Fruit fly (Drosophila melanogaster) whole organism, embryonic: ENCODE measurements around the gene Veneno.
A peak's percentile ranks its signal among the peaks of the same experiment; 100 is the strongest.

Experiments
- Adf1 ChIP-seq: fragments of 200-800 bp; sonication (Bioruptor generic); IDR thresholded peaks from 2 replicates; pipeline ENCODE4 v1.3.6; 2022; ENCODE audit warnings: missing biosample characterization, missing genetic modification characterization
- B-H2 ChIP-seq: fragments of 200-800 bp; sonication (Bioruptor generic); optimal IDR thresholded peaks from 2 replicates; lab custom pipeline; 2018; ENCODE audit warnings: missing biosample characterization, mild to moderate bottlenecking, missing genetic modification characterization
- BEAF-32 ChIP-seq: fragments of 200-800 bp; sonication (Bioruptor generic); optimal IDR thresholded peaks from 3 replicates; lab custom pipeline; 2017; ENCODE audit warnings: missing biosample characterization, missing genetic modification characterization, mild to moderate bottlenecking, moderate library complexity, missing genetic modification reagents
- CG10431 ChIP-seq: fragments of 200-800 bp; sonication (Bioruptor generic); optimal IDR thresholded peaks from 3 replicates; lab custom pipeline; 2018; ENCODE audit warnings: missing biosample characterization, mild to moderate bottlenecking, missing genetic modification characterization
- CG11695 ChIP-seq: fragments of 200-800 bp; sonication (Bioruptor generic); IDR thresholded peaks from 3 replicates; pipeline ENCODE4 v1.3.6; 2022; ENCODE audit warnings: missing biosample characterization, missing genetic modification characterization
- CG15479 ChIP-seq: fragments of 200-800 bp; sonication (Bioruptor generic); optimal IDR thresholded peaks from 3 replicates; lab custom pipeline; 2019; ENCODE audit warnings: missing biosample characterization, mild to moderate bottlenecking, missing genetic modification characterization, moderate library complexity
- CG31224 ChIP-seq: fragments of 200-800 bp; sonication (Bioruptor generic); IDR thresholded peaks from 2 replicates; pipeline ENCODE4 v1.3.6; 2022; ENCODE audit warnings: missing biosample characterization, missing genetic modification characterization
- CG33557 ChIP-seq: fragments of 200-800 bp; sonication (Bioruptor generic); optimal IDR thresholded peaks from 2 replicates; lab custom pipeline; 2019; ENCODE audit warnings: missing biosample characterization, mild to moderate bottlenecking, missing genetic modification characterization, moderate library complexity
- CG4854 ChIP-seq: fragments of 200-800 bp; sonication (Bioruptor generic); optimal IDR thresholded peaks from 2 replicates; lab custom pipeline; 2016; ENCODE audit warnings: missing biosample characterization, missing genetic modification characterization, inconsistent platforms
- CG6765 ChIP-seq: fragments of 200-800 bp; sonication (Bioruptor generic); optimal IDR thresholded peaks from 3 replicates; lab custom pipeline; 2017; ENCODE audit warnings: missing biosample characterization, mild to moderate bottlenecking, missing genetic modification characterization
- CG7556 ChIP-seq: fragments of 200-800 bp; sonication (Bioruptor generic); optimal IDR thresholded peaks from 2 replicates; lab custom pipeline; 2017; ENCODE audit warnings: missing biosample characterization, mild to moderate bottlenecking, missing genetic modification characterization
- CG7786 ChIP-seq: fragments of 200-800 bp; sonication (Bioruptor generic); optimal IDR thresholded peaks from 2 replicates; lab custom pipeline; 2016; ENCODE audit warnings: missing biosample characterization, missing genetic modification characterization
- CG7963 ChIP-seq: fragments of 200-800 bp; sonication (Bioruptor generic); IDR thresholded peaks from 3 replicates; pipeline ENCODE4 v1.3.6; 2022; ENCODE audit warnings: missing biosample characterization, missing genetic modification characterization; ENCODE audit not compliant: partially characterized antibody
- CG8290 ChIP-seq, 3 experiments: fragments of 200-800 bp; sonication (Bioruptor generic); optimal IDR thresholded peaks; 2 replicates each; lab custom pipeline; 2016 to 2019; ENCODE audit warnings: missing biosample characterization in 3 of 3, missing genetic modification characterization in 3 of 3, mild to moderate bottlenecking in 2 of 3, moderate library complexity in 1 of 3
- CG9727 ChIP-seq: fragments of 200-800 bp; sonication (Bioruptor generic); optimal IDR thresholded peaks from 3 replicates; lab custom pipeline; 2017; ENCODE audit warnings: missing biosample characterization, mild to moderate bottlenecking, missing genetic modification characterization
- CG9932 ChIP-seq: fragments of 200-800 bp; sonication (Bioruptor generic); IDR thresholded peaks from 2 replicates; pipeline ENCODE4 v1.3.6; 2022; ENCODE audit warnings: missing biosample characterization, missing genetic modification characterization
- CTCF ChIP-seq: fragments of 200-800 bp; sonication (Bioruptor generic); optimal IDR thresholded peaks from 2 replicates; lab custom pipeline; 2017; ENCODE audit warnings: missing biosample characterization, mild to moderate bottlenecking, missing genetic modification characterization, moderate library complexity
- Dbx ChIP-seq: fragments of 200-800 bp; sonication (Bioruptor generic); IDR thresholded peaks from 3 replicates; pipeline ENCODE4 v1.3.6; 2022; ENCODE audit warnings: missing biosample characterization, missing genetic modification characterization
- Dip2 ChIP-seq: fragments of 200-800 bp; sonication (Bioruptor generic); IDR thresholded peaks from 2 replicates; pipeline ENCODE4 v1.3.6; 2022; ENCODE audit warnings: missing biosample characterization, missing genetic modification characterization
- Doc2 ChIP-seq: fragments of 200-800 bp; sonication (Bioruptor generic); IDR thresholded peaks from 2 replicates; pipeline ENCODE4 v1.3.6; 2022; ENCODE audit warnings: missing biosample characterization, missing genetic modification characterization
- Drgx ChIP-seq: fragments of 200-800 bp; sonication (Bioruptor generic); IDR thresholded peaks from 2 replicates; pipeline ENCODE4 v1.3.6; 2022; ENCODE audit warnings: missing biosample characterization, missing genetic modification characterization
- E2f2 ChIP-seq: fragments of 200-800 bp; sonication (Bioruptor generic); IDR thresholded peaks from 2 replicates; pipeline ENCODE4 v1.3.6; 2022; ENCODE audit warnings: missing biosample characterization, missing genetic modification characterization
- ERR ChIP-seq: fragments of 200-800 bp; sonication (Bioruptor generic); optimal IDR thresholded peaks from 2 replicates; lab custom pipeline; 2016; ENCODE audit warnings: missing biosample characterization, missing genetic modification characterization
- HLH3B ChIP-seq: fragments of 200-800 bp; sonication (Bioruptor generic); IDR thresholded peaks from 2 replicates; pipeline ENCODE4 v1.3.6; 2022; ENCODE audit warnings: missing biosample characterization, missing genetic modification characterization
- Hr51 ChIP-seq, 2 experiments: fragments of 200-800 bp; sonication (Bioruptor generic); optimal IDR thresholded peaks; 2 replicates in 1 of 2; 3 replicates in 1 of 2; lab custom pipeline; 2016 to 2018; ENCODE audit warnings: missing biosample characterization in 2 of 2, missing genetic modification characterization in 2 of 2, mild to moderate bottlenecking in 1 of 2, moderate library complexity in 1 of 2
- Lpt ChIP-seq: fragments of >200 bp; optimal IDR thresholded peaks from 2 replicates; lab custom pipeline; 2018; ENCODE audit warnings: missing biosample characterization, missing genetic modification characterization
- NC2β ChIP-seq: fragments of 200-800 bp; sonication (Bioruptor generic); optimal IDR thresholded peaks from 2 replicates; lab custom pipeline; 2016; ENCODE audit warnings: missing biosample characterization, missing genetic modification characterization
- Nf-YB ChIP-seq: fragments of 200-800 bp; sonication (Bioruptor generic); optimal IDR thresholded peaks from 3 replicates; lab custom pipeline; 2019; ENCODE audit warnings: missing biosample characterization, mild to moderate bottlenecking, missing genetic modification characterization, moderate library complexity
- Rfx ChIP-seq: fragments of 200-800 bp; sonication (Bioruptor generic); IDR thresholded peaks from 2 replicates; pipeline ENCODE4 v1.3.6; 2022; ENCODE audit warnings: missing biosample characterization, missing genetic modification characterization
- Six4 ChIP-seq: fragments of 200-800 bp; sonication (Bioruptor generic); optimal IDR thresholded peaks from 2 replicates; lab custom pipeline; 2016; ENCODE audit warnings: missing biosample characterization, missing genetic modification characterization
- Sox102F ChIP-seq: fragments of 200-800 bp; sonication (Bioruptor generic); optimal IDR thresholded peaks from 2 replicates; lab custom pipeline; 2018; ENCODE audit warnings: missing biosample characterization, mild to moderate bottlenecking, missing genetic modification characterization, moderate library complexity
- Xbp1 ChIP-seq: fragments of 200-800 bp; sonication (Bioruptor generic); optimal IDR thresholded peaks from 3 replicates; lab custom pipeline; 2016; ENCODE audit warnings: missing biosample characterization, mild to moderate bottlenecking, missing genetic modification characterization
- chm ChIP-seq: fragments of 200-800 bp; sonication (Bioruptor generic); IDR thresholded peaks from 2 replicates; pipeline ENCODE4 v1.3.6; 2022; ENCODE audit warnings: missing biosample characterization, missing genetic modification characterization
- croc ChIP-seq: fragments of 200-800 bp; sonication (Bioruptor generic); conservative IDR thresholded peaks from 3 replicates; pipeline ENCODE4 v1.3.6; 2022; ENCODE audit warnings: missing biosample characterization, missing genetic modification characterization
- dm ChIP-seq: fragments of 200-800 bp; sonication (Bioruptor generic); optimal IDR thresholded peaks from 3 replicates; lab custom pipeline; 2016; ENCODE audit warnings: missing biosample characterization, missing genetic modification characterization
- dysf ChIP-seq: fragments of 200-800 bp; sonication (Bioruptor generic); IDR thresholded peaks from 3 replicates; pipeline ENCODE4 v1.3.6; 2022; ENCODE audit warnings: missing biosample characterization, missing genetic modification characterization
- fd96Cb ChIP-seq: fragments of 200-800 bp; sonication (Bioruptor generic); optimal IDR thresholded peaks from 2 replicates; lab custom pipeline; 2018; ENCODE audit warnings: missing biosample characterization, mild to moderate bottlenecking, missing genetic modification characterization, moderate library complexity
- fu2 ChIP-seq: fragments of 200-800 bp; sonication (Bioruptor generic); optimal IDR thresholded peaks from 2 replicates; lab custom pipeline; 2016; ENCODE audit warnings: missing biosample characterization, missing genetic modification characterization
- kah ChIP-seq: fragments of 200-800 bp; sonication (Bioruptor generic); optimal IDR thresholded peaks from 2 replicates; lab custom pipeline; 2018; ENCODE audit warnings: missing biosample characterization, mild to moderate bottlenecking, missing genetic modification characterization
- nau ChIP-seq: fragments of 200-800 bp; sonication (Bioruptor generic); optimal IDR thresholded peaks from 3 replicates; lab custom pipeline; 2017; ENCODE audit warnings: missing biosample characterization, mild to moderate bottlenecking, missing genetic modification characterization, missing genetic modification reagents
- odd ChIP-seq: fragments of 200-800 bp; sonication (Bioruptor generic); optimal IDR thresholded peaks from 2 replicates; lab custom pipeline; 2017; ENCODE audit warnings: missing biosample characterization, mild to moderate bottlenecking, missing genetic modification characterization
- p53 ChIP-seq: fragments of 200-800 bp; sonication (Bioruptor generic); optimal IDR thresholded peaks from 2 replicates; lab custom pipeline; 2016; ENCODE audit warnings: missing biosample characterization, missing genetic modification characterization
- pnt ChIP-seq: fragments of 200-800 bp; sonication (Bioruptor generic); optimal IDR thresholded peaks from 3 replicates; lab custom pipeline; 2016; ENCODE audit warnings: missing biosample characterization, missing genetic modification characterization
- sc ChIP-seq, 3 experiments: fragments of >200 bp in 2 of 3; fragments of 200-800 bp in 1 of 3; sonication (Bioruptor generic) in 1 of 3; optimal IDR thresholded peaks; 2 replicates in 2 of 3; 3 replicates in 1 of 3; lab custom pipeline; 2017; ENCODE audit warnings: mild to moderate bottlenecking in 1 of 3, missing biosample characterization in 1 of 3, missing genetic modification characterization in 1 of 3, missing genetic modification reagents in 1 of 3
- shn ChIP-seq: fragments of 200-800 bp; sonication (Bioruptor generic); optimal IDR thresholded peaks from 3 replicates; lab custom pipeline; 2016; ENCODE audit warnings: missing biosample characterization, missing genetic modification characterization
- sr ChIP-seq: fragments of 200-800 bp; sonication (Bioruptor generic); IDR thresholded peaks from 3 replicates; pipeline ENCODE4 v1.3.6; 2022; ENCODE audit warnings: missing biosample characterization, missing genetic modification characterization
- tap ChIP-seq: fragments of 200-800 bp; optimal IDR thresholded peaks from 3 replicates; lab custom pipeline; 2019; ENCODE audit warnings: missing biosample characterization, mild to moderate bottlenecking, missing genetic modification characterization, moderate library complexity
- tup ChIP-seq: fragments of 200-800 bp; sonication (Bioruptor generic); optimal IDR thresholded peaks from 2 replicates; lab custom pipeline; 2016; ENCODE audit warnings: missing biosample characterization, mild to moderate bottlenecking, missing genetic modification characterization, moderate library complexity
- wek ChIP-seq: fragments of 200-800 bp; sonication (Bioruptor generic); optimal IDR thresholded peaks from 3 replicates; lab custom pipeline; 2018; ENCODE audit warnings: missing biosample characterization, mild to moderate bottlenecking, missing genetic modification characterization, moderate library complexity
- zf30C ChIP-seq: fragments of 200-800 bp; sonication (Bioruptor generic); optimal IDR thresholded peaks from 3 replicates; lab custom pipeline; 2018; ENCODE audit warnings: missing biosample characterization, mild to moderate bottlenecking, missing genetic modification characterization

Veneno gene

DNA sequence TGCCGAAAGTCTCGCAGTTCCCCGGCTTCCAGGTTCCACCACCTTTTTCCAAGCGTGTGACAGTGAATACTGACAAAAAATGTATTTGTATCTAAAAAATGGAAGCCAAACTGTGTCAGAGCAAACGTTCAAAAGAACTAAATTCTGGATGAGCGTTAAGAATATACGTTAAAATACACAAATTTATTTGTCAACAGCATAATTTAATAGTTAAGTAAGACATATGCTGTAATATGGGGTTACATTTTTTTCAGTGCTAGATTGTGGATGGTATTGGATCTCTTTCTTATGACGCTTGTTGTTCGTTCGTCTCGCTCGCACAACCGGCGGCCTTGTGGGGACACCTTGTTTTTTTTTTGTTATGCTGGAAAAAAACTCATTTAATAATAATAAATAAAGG, 6.8 kb downstream of the Veneno start (continued):
- no peak for TF ChIP-seq CG10431 (GFP tag; lab: Kevin White, UChicago)
- TF ChIP-seq Dip2 (GFP tag; lab: Robert Waterston, UW) = peak; percentile 28; the same call in 1 of the 2 replicates
- peak; percentile 93 for TF ChIP-seq CG6765
- peak; percentile 91 for TF ChIP-seq p53 (GFP tag; lab: Kevin White, UChicago)
- peak; percentile 96 for TF ChIP-seq CG9727 (GFP tag; lab: Kevin White, UChicago)
- TF ChIP-seq tup = peak; percentile 87
- TF ChIP-seq wek (GFP tag; lab: Kevin White, UChicago) = peak; percentile 75
- peak; percentile 96 for TF ChIP-seq shn (GFP tag; lab: Kevin White, UChicago)
- TF ChIP-seq dysf (GFP tag; lab: Robert Waterston, UW) = peak; percentile 96
- TF ChIP-seq tap = peak; percentile 90
- TF ChIP-seq Drgx (GFP tag; lab: Robert Waterston, UW) = peak; percentile 84
- peak; percentile 76 for TF ChIP-seq E2f2 (GFP tag; lab: Robert Waterston, UW)
- TF ChIP-seq BEAF-32 (GFP tag; lab: Kevin White, UChicago) = no peak
- TF ChIP-seq CG8290 (GFP tag; optimal IDR thresholded peaks at IDR 0.05; lab: Kevin White, UChicago) = peak; percentile 81
- TF ChIP-seq CG8290 (tag; optimal IDR thresholded peaks at IDR 0.05; lab: Kevin White, UChicago) = peak in 1 of 2 experiments; percentile 98
- TF ChIP-seq odd (GFP tag; lab: Kevin White, UChicago) = peak; percentile 90
- peak; percentile 90 for TF ChIP-seq B-H2 (GFP tag; lab: Kevin White, UChicago)
- TF ChIP-seq croc = peak; percentile 80
- TF ChIP-seq Sox102F (GFP tag; lab: Kevin White, UChicago) = peak; percentile 96
- TF ChIP-seq chm (GFP tag; lab: Robert Waterston, UW) = peak; percentile 93
- peak; percentile 51 for TF ChIP-seq CTCF (GFP tag; lab: Kevin White, UChicago)
- peak; percentile 36 for TF ChIP-seq CG33557
- TF ChIP-seq CG9932 (GFP tag; lab: Robert Waterston, UW) = peak; percentile 99
- TF ChIP-seq Doc2 = peak; percentile 83; the same call in 1 of the 2 replicates
- peak; percentile 92 for TF ChIP-seq CG4854 (GFP tag; lab: Kevin White, UChicago)
- peak; percentile 86 for TF ChIP-seq Adf1
- TF ChIP-seq ERR (GFP tag; lab: Kevin White, UChicago) = peak; percentile 92
- TF ChIP-seq CG7963 (GFP tag; lab: Robert Waterston, UW) = no peak
- TF ChIP-seq CG7786 (GFP tag; lab: Kevin White, UChicago) = peak; percentile 96
- peak; percentile 78 for TF ChIP-seq Nf-YB (GFP tag; lab: Kevin White, UChicago)
- TF ChIP-seq Rfx = peak; percentile 99
- TF ChIP-seq kah (GFP tag; lab: Kevin White, UChicago) = peak; percentile 44
- no peak for TF ChIP-seq sc (optimal IDR thresholded peaks at IDR 0.05; lab: Kevin White, UChicago)
- TF ChIP-seq sc (GFP tag; optimal IDR thresholded peaks at IDR 0.05; lab: Kevin White, UChicago) = peak; percentile 69
- TF ChIP-seq fu2 (GFP tag; lab: Kevin White, UChicago) = peak; percentile 97
- TF ChIP-seq zf30C (GFP tag; lab: Kevin White, UChicago) = peak; percentile 90
- TF ChIP-seq Dbx (GFP tag; lab: Robert Waterston, UW) = peak; percentile 97
- peak; percentile 88 for TF ChIP-seq nau (GFP tag; lab: Kevin White, UChicago)
- TF ChIP-seq Six4 (GFP tag; lab: Kevin White, UChicago) = peak; percentile 91
- TF ChIP-seq CG15479 (GFP tag; lab: Kevin White, UChicago) = no peak
- peak; percentile 93 for TF ChIP-seq CG31224 (GFP tag; lab: Robert Waterston, UW)
- peak; percentile 85 for TF ChIP-seq dm
- TF ChIP-seq Xbp1 (GFP tag; lab: Kevin White, UChicago) = peak; percentile 97
- TF ChIP-seq CG11695 (GFP tag; lab: Robert Waterston, UW) = peak; percentile 96
- TF ChIP-seq HLH3B (GFP tag; lab: Robert Waterston, UW) = peak; percentile 94
- TF ChIP-seq NC2β (GFP tag; lab: Kevin White, UChicago) = peak; percentile 91
- peak; percentile 95 for TF ChIP-seq pnt (GFP tag; lab: Kevin White, UChicago)
- TF ChIP-seq Hr51 (GFP tag; optimal IDR thresholded peaks at IDR 0.05; lab: Kevin White, UChicago) = peak; percentile 94 to 97
- TF ChIP-seq fd96Cb = peak; percentile 90
- TF ChIP-seq sr = peak; percentile 69; the same call in 2 of the 3 replicates
- TF ChIP-seq CG7556 (GFP tag; lab: Kevin White, UChicago) = peak; percentile 94
- TF ChIP-seq Lpt (GFP tag; lab: Kevin White, UChicago) = no peak
